Worm (Caenorhabditis elegans): ENCODE measurements around the gene ech-8.

Gene ech-8

ce11 chrIV:10191498-10191897 is 47.5 kb downstream of the ech-8 start:
- TF ChIP-seq nhr-77 (tag; optimal IDR thresholded peaks at IDR 0.05) (no peak), nhr-11 (tag; optimal IDR thresholded peaks at IDR 0.05) (no peak), lin-39 (tag; optimal IDR thresholded peaks at IDR 0.05) (no peak), lin-11 (tag; optimal IDR thresholded peaks at IDR 0.05) (no peak), ZK546.5 (tag; optimal IDR thresholded peaks at IDR 0.05) (no peak), sma-3 (GFP tag; optimal IDR thresholded peaks at IDR 0.05) (no peak), gmeb-1 (tag; optimal IDR thresholded peaks at IDR 0.05) (no peak), nhr-129 (tag; optimal IDR thresholded peaks at IDR 0.05) (no peak)

ce11 chrIV:10190586-10190985 is 48.4 kb downstream of the ech-8 start:
- TF ChIP-seq nhr-25 (tag; optimal IDR thresholded peaks at IDR 0.05) (no peak), elt-1 (tag; optimal IDR thresholded peaks at IDR 0.05) (no peak), Y55F3AM.14 (GFP tag; optimal IDR thresholded peaks at IDR 0.05) (no peak), egl-27 (tag; optimal IDR thresholded peaks at IDR 0.05) (no peak), sma-3 (GFP tag; optimal IDR thresholded peaks at IDR 0.05) (no peak), skn-1 (tag; optimal IDR thresholded peaks at IDR 0.05) (no peak), nhr-77 (tag; optimal IDR thresholded peaks at IDR 0.05) (no peak), ztf-1 (GFP tag; conservative IDR thresholded peaks at IDR 0.05) (no peak), blmp-1 (tag; optimal IDR thresholded peaks at IDR 0.05; ENCODE audit: insufficient read depth) (no peak), peb-1 (tag; optimal IDR thresholded peaks at IDR 0.05) (no peak), mab-5 (tag; optimal IDR thresholded peaks at IDR 0.05) (no peak), ztf-11 (tag; optimal IDR thresholded peaks at IDR 0.05) (no peak), unc-39 (tag; optimal IDR thresholded peaks at IDR 0.05) (no peak), lin-13 (GFP tag; optimal IDR thresholded peaks at IDR 0.05) (no peak), sma-9 (GFP tag; optimal IDR thresholded peaks at IDR 0.05) (no peak), sma-9 (tag; optimal IDR thresholded peaks at IDR 0.05) (no peak), dmd-4 (tag; optimal IDR thresholded peaks at IDR 0.05) (no peak)

ce11 chrIV:10188505-10188904 is 50.5 kb downstream of the ech-8 start:
- no peak for TF ChIP-seq sma-9 (GFP tag; optimal IDR thresholded peaks at IDR 0.05)
- TF ChIP-seq sma-9 (tag; optimal IDR thresholded peaks at IDR 0.05), result no peak
- TF ChIP-seq aly-2 (tag; optimal IDR thresholded peaks at IDR 0.05), result no peak
- TF ChIP-seq nhr-129 (tag; optimal IDR thresholded peaks at IDR 0.05), result no peak
- TF ChIP-seq unc-39 (tag; optimal IDR thresholded peaks at IDR 0.05), result no peak
- no peak for TF ChIP-seq zag-1 (tag; optimal IDR thresholded peaks at IDR 0.05)
- TF ChIP-seq mbf-1 (tag; optimal IDR thresholded peaks at IDR 0.05), result no peak
- TF ChIP-seq ceh-16 (tag; optimal IDR thresholded peaks at IDR 0.05), result no peak
- no peak for TF ChIP-seq nhr-21 (tag; optimal IDR thresholded peaks at IDR 0.05)
- TF ChIP-seq ceh-82 (tag; optimal IDR thresholded peaks at IDR 0.05), result no peak
- no peak for TF ChIP-seq lin-13 (GFP tag; optimal IDR thresholded peaks at IDR 0.05)
- TF ChIP-seq alr-1 (tag; optimal IDR thresholded peaks at IDR 0.05), result no peak
- no peak for TF ChIP-seq F13H6.1 (tag; optimal IDR thresholded peaks at IDR 0.05)
- no peak for TF ChIP-seq gmeb-1 (tag; optimal IDR thresholded peaks at IDR 0.05)
